Worm (Caenorhabditis elegans) whole organism, L1 larva: Measurements from ENCODE around the gene Y7A5A.5.

ENCODE experiments used
- C16A3.4 ChIP-seq: fragments of 150-350 bp; optimal IDR thresholded peaks from 2 replicates; lab custom pipeline; 2014; ENCODE audit warnings: missing biosample characterization, missing genetic modification characterization
- aha-1 ChIP-seq: fragments of 150-350 bp; optimal IDR thresholded peaks from 2 replicates; lab custom pipeline; 2014; ENCODE audit warnings: missing biosample characterization, missing genetic modification characterization
- aly-2 ChIP-seq: fragments of 150-350 bp; optimal IDR thresholded peaks from 2 replicates; lab custom pipeline; 2014; ENCODE audit warnings: missing biosample characterization, missing genetic modification characterization
- ama-1 ChIP-seq: fragments of 150-350 bp; optimal IDR thresholded peaks from 2 replicates; lab custom pipeline; 2014
- ceh-63 ChIP-seq: fragments of 200-800 bp; sonication (Bioruptor generic); optimal IDR thresholded peaks from 2 replicates; lab custom pipeline; 2018; ENCODE audit warnings: mild to moderate bottlenecking, missing genetic modification characterization, missing compliant biosample characterization
- ceh-82 ChIP-seq, 3 experiments: fragments of 150-350 bp in 1 of 3; sonication (generic microtip) in 2 of 3; optimal IDR thresholded peaks; 2 replicates each; lab custom pipeline; 2014 to 2017; ENCODE audit warnings: missing biosample characterization in 3 of 3, missing genetic modification characterization in 3 of 3
- ceh-88 ChIP-seq: fragments of 200-800 bp; sonication (Bioruptor generic); IDR thresholded peaks from 2 replicates; pipeline ENCODE4 v1.3.6; 2022; ENCODE audit warnings: missing genetic modification characterization, missing compliant biosample characterization
- dpl-1 ChIP-seq, 3 experiments: fragments of 150-350 bp in 2 of 3; sonication (generic microtip) in 1 of 3; optimal IDR thresholded peaks; 2 replicates each; lab custom pipeline; 2014 to 2017; ENCODE audit warnings: missing biosample characterization in 3 of 3, missing genetic modification characterization in 3 of 3, missing genetic modification reagents in 3 of 3
- efl-3 ChIP-seq: fragments of 200-800 bp; sonication (Bioruptor generic); optimal IDR thresholded peaks from 2 replicates; lab custom pipeline; 2018; ENCODE audit warnings: mild to moderate bottlenecking, missing genetic modification characterization, missing compliant biosample characterization
- elt-2 ChIP-seq: sonication (generic microtip); optimal IDR thresholded peaks from 2 replicates; lab custom pipeline; 2016; ENCODE audit warnings: missing genetic modification characterization, mild to moderate bottlenecking, inconsistent platforms, missing compliant biosample characterization, missing genetic modification reagents
- elt-3 ChIP-seq, 6 experiments: fragments of 150-350 bp in 1 of 6; sonication (generic microtip); optimal IDR thresholded peaks; 2 replicates each; lab custom pipeline; 2017 to 2018; ENCODE audit warnings: missing biosample characterization in 6 of 6, missing genetic modification characterization in 6 of 6, inconsistent platforms in 1 of 6
- fkh-4 ChIP-seq: sonication (generic microtip); optimal IDR thresholded peaks from 2 replicates; lab custom pipeline; 2016; ENCODE audit warnings: missing compliant biosample characterization, missing genetic modification characterization, borderline replicate concordance
- fkh-8 ChIP-seq: sonication (generic microtip); optimal IDR thresholded peaks from 2 replicates; lab custom pipeline; 2016; ENCODE audit warnings: mild to moderate bottlenecking, missing genetic modification characterization, missing compliant biosample characterization
- grh-1 ChIP-seq: fragments of 200-800 bp; sonication (Bioruptor generic); IDR thresholded peaks from 2 replicates; pipeline ENCODE4 v1.3.6; 2022; ENCODE audit warnings: missing genetic modification reagents, missing genetic modification characterization, missing compliant biosample characterization
- jun-1 ChIP-seq: fragments of 150-350 bp; optimal IDR thresholded peaks from 2 replicates; lab custom pipeline; 2014; ENCODE audit warnings: missing biosample characterization, missing genetic modification reagents, missing genetic modification characterization
- lin-13 ChIP-seq: fragments of 150-350 bp; optimal IDR thresholded peaks from 2 replicates; lab custom pipeline; 2014; ENCODE audit warnings: missing biosample characterization, missing genetic modification reagents, missing genetic modification characterization
- lin-39 ChIP-seq: fragments of 150-350 bp; optimal IDR thresholded peaks from 2 replicates; lab custom pipeline; 2014; ENCODE audit warnings: missing biosample characterization, missing genetic modification reagents, missing genetic modification characterization
- mab-9 ChIP-seq: fragments of 200-800 bp; sonication (Bioruptor generic); IDR thresholded peaks from 2 replicates; pipeline ENCODE4 v1.3.6; 2022; ENCODE audit warnings: missing genetic modification reagents, missing genetic modification characterization, missing compliant biosample characterization
- mef-2 ChIP-seq: fragments of 150-350 bp; optimal IDR thresholded peaks from 2 replicates; lab custom pipeline; 2014; ENCODE audit warnings: missing biosample characterization, missing genetic modification characterization
- mep-1 ChIP-seq: fragments of 150-350 bp; optimal IDR thresholded peaks from 2 replicates; lab custom pipeline; 2014; ENCODE audit warnings: missing biosample characterization, missing genetic modification characterization
- nhr-11 ChIP-seq: fragments of 150-350 bp; optimal IDR thresholded peaks from 2 replicates; lab custom pipeline; 2014; ENCODE audit warnings: missing biosample characterization, missing genetic modification characterization
- nhr-20 ChIP-seq: sonication (generic microtip); optimal IDR thresholded peaks from 2 replicates; lab custom pipeline; 2016; ENCODE audit warnings: mild to moderate bottlenecking, missing genetic modification characterization, missing compliant biosample characterization
- nhr-71 ChIP-seq: sonication (generic microtip); optimal IDR thresholded peaks from 2 replicates; lab custom pipeline; 2016; ENCODE audit warnings: mild to moderate bottlenecking, missing genetic modification characterization, moderate library complexity, missing compliant biosample characterization
- nhr-76 ChIP-seq: sonication (generic microtip); optimal IDR thresholded peaks from 2 replicates; lab custom pipeline; 2017; ENCODE audit warnings: missing biosample characterization, missing genetic modification characterization
- nhr-77 ChIP-seq: fragments of 150-350 bp; optimal IDR thresholded peaks from 2 replicates; lab custom pipeline; 2014; ENCODE audit warnings: missing biosample characterization, missing genetic modification characterization
- nhr-84 ChIP-seq: sonication (generic microtip); optimal IDR thresholded peaks from 2 replicates; lab custom pipeline; 2017; ENCODE audit warnings: missing biosample characterization, missing genetic modification characterization
- nhr-90 ChIP-seq: sonication (generic microtip); optimal IDR thresholded peaks from 2 replicates; lab custom pipeline; 2016; ENCODE audit warnings: mild to moderate bottlenecking, missing genetic modification characterization, missing compliant biosample characterization; ENCODE audit not compliant: poor library complexity
- skn-1 ChIP-seq: fragments of 150-350 bp; optimal IDR thresholded peaks from 2 replicates; lab custom pipeline; 2014; ENCODE audit warnings: missing biosample characterization, missing genetic modification characterization
- tbx-2 ChIP-seq: sonication (generic microtip); optimal IDR thresholded peaks from 2 replicates; lab custom pipeline; 2016; ENCODE audit warnings: missing genetic modification characterization, missing compliant biosample characterization
- tlp-1 ChIP-seq: fragments of 150-350 bp; optimal IDR thresholded peaks from 2 replicates; lab custom pipeline; 2014; ENCODE audit warnings: missing biosample characterization, missing genetic modification characterization
- unc-130 ChIP-seq: fragments of 150-350 bp; optimal IDR thresholded peaks from 2 replicates; lab custom pipeline; 2017; ENCODE audit warnings: missing biosample characterization, missing genetic modification characterization, inconsistent platforms
- unc-62 ChIP-seq: fragments of 150-350 bp; optimal IDR thresholded peaks from 2 replicates; lab custom pipeline; 2014; ENCODE audit warnings: missing biosample characterization, missing genetic modification reagents, missing genetic modification characterization
- unc-86 ChIP-seq: sonication (generic microtip); optimal IDR thresholded peaks from 2 replicates; lab custom pipeline; 2016; ENCODE audit warnings: missing genetic modification characterization, missing compliant biosample characterization
- xbp-1 ChIP-seq: sonication (generic microtip); optimal IDR thresholded peaks from 2 replicates; lab custom pipeline; 2016; ENCODE audit warnings: missing genetic modification characterization, missing compliant biosample characterization
- zag-1 ChIP-seq: fragments of 150-350 bp; optimal IDR thresholded peaks from 2 replicates; lab custom pipeline; 2014; ENCODE audit warnings: missing biosample characterization, missing genetic modification characterization

The Y7A5A.5 gene

ce11 chrX:15814548-15814947 lies 27.9 kb upstream of the Y7A5A.5 start:
- TF ChIP-seq nhr-90 (tag; lab: Kevin White, UChicago) (no peak), zag-1 (no peak), efl-3 (no peak), mef-2 (tag; lab: Kevin White, UChicago) (no peak)

ce11 chrX:15811341-15811740 lies 24.7 kb upstream of the Y7A5A.5 start:
- no peak for TF ChIP-seq aly-2 (tag; lab: Kevin White, UChicago)
- TF ChIP-seq, all 84 proteins: peak for 0

ce11 chrX:15804072-15804471 lies 17.4 kb upstream of the Y7A5A.5 start, which contains the start of gene Y7A5A.7:
Gene Y7A5A.7, minus strand, starts transcription at chrX:15804172.
- TF ChIP-seq fkh-8 (tag; lab: Kevin White, UChicago), result peak; percentile 52
- TF ChIP-seq dpl-1 (GFP tag; optimal IDR thresholded peaks at IDR 0.05; lab: Kevin White, UChicago), result no peak

DNA sequence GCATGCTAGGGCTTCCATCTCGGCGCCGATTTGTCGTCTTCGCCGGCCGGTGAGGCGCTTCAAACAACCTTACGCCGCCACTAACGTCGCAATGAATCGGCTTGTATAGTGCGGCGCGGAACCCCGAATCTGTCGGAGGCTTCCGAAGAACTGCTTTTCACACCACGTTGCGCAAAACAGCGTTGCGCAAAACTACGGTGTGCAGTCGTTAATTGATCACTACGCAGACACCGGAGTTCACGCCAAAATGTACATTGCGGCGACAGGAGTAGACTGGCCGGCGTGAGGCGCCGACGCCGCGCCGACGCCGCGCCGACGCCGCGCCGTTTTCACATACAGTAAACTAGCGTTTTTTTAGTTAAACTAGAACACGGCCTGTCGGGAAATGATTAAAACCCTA lies 15.2 kb upstream of the Y7A5A.5 start:
- no peak for TF ChIP-seq ceh-63
- TF ChIP-seq nhr-11 (tag; lab: Kevin White, UChicago), result no peak
- TF ChIP-seq C16A3.4, result no peak
- no peak for TF ChIP-seq nhr-20 (tag; lab: Kevin White, UChicago)
- TF ChIP-seq nhr-84 (tag; lab: Kevin White, UChicago), result no peak

DNA sequence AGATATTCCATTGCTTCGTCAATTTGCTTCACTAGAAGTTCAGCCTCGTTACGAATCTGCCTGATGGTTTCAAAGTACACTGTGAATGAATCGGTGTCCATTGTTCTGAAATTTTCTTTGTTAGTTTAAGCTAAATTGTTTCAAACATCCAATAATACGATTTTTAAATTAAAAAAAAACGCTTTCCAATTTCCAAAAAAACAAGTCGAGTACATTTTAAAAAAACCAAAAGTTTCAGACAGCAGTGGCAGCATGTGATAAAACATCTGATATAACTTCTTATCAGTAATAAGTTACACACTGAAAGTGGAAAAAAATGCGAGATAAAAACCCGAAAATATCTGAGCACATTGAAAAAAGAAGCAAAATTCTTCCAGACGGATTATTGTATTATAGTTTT lies 13.0 kb upstream of the Y7A5A.5 start, which contains the start of gene Y7A5A.6:
Y7A5A.6 (minus strand) TSS at position 101 of the 400 bp plus-strand sequence.
- TF ChIP-seq tlp-1 (tag; lab: Kevin White, UChicago), result no peak
- TF ChIP-seq elt-2 (tag; lab: Kevin White, UChicago), result peak; percentile 35

DNA sequence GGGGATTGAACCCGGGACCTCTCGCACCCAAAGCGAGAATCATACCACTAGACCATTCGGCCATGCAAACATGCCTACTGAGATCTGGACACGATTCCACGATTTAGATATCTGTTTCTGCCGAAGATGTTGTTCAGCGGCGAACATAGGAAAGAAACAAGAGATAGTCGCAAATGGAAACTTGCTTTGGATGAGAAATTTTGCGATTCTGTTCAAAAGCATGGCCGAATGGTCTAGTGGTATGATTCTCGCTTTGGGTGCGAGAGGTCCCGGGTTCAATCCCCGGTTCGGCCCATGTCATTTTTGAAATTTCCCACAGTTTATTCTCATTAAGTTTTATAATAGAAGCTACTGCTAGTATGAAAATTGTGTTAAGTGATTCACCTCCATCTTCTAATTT lies 10.0 kb upstream of the Y7A5A.5 start:
- TF ChIP-seq mef-2 (tag; lab: Kevin White, UChicago) (no peak), grh-1 (peak; percentile 18; the same call in 1 of the 2 replicates), mab-9 (GFP tag; lab: Robert Waterston, UW) (no peak), nhr-90 (tag; lab: Kevin White, UChicago) (peak; percentile 22)

ce11 chrX:15794977-15795376 lies 8.4 kb upstream of the Y7A5A.5 start, which contains the start of gene Y7A5A.10:
Gene Y7A5A.10, minus strand, starts transcription at chrX:15795077.
- TF ChIP-seq fkh-4 (no peak), elt-3 (tag; optimal IDR thresholded peaks at IDR 0.05; lab: Kevin White, UChicago) (no peak), nhr-76 (no peak), tbx-2 (tag; lab: Kevin White, UChicago) (no peak), mep-1 (no peak), lin-39 (tag; lab: Kevin White, UChicago) (no peak), ceh-63 (no peak), unc-62 (GFP tag; lab: Kevin White, UChicago) (no peak), unc-86 (tag; lab: Kevin White, UChicago) (no peak), ceh-88 (no peak), aha-1 (tag; lab: Kevin White, UChicago) (no peak), skn-1 (tag; lab: Kevin White, UChicago) (no peak), grh-1 (no peak)

DNA sequence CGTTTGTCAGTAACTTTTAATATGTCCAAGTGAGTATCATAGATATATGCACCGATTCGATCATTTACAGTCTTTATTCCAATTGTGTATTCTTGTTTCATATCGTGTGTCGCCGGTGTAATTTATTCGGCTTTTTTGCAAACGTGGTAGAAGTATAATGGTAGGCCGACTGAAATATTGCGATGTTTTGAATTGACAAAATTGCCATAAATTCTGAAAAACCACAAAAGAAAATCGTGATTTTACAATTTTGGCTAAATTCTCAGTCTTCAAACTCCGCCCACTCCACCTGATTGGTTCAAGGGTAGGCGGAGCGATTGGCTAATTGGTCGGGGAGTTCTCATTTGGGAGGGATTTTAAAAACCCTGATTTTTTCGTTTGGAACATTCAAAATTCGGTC lies 2.1 kb downstream of the Y7A5A.5 start, which contains the start of gene Y7A5A.3:
Y7A5A.3 (minus strand) TSS at position 101 of the 400 bp plus-strand sequence.
- TF ChIP-seq ceh-63, result no peak
- no peak for TF ChIP-seq jun-1 (tag; lab: Kevin White, UChicago)
- no peak for TF ChIP-seq elt-2 (tag; lab: Kevin White, UChicago)
- TF ChIP-seq xbp-1 (tag; lab: Kevin White, UChicago), result no peak
- no peak for TF ChIP-seq tlp-1 (tag; lab: Kevin White, UChicago)
- TF ChIP-seq ceh-88, result no peak
- no peak for TF ChIP-seq elt-3 (tag; optimal IDR thresholded peaks at IDR 0.05; lab: Kevin White, UChicago)
- TF ChIP-seq mab-9 (GFP tag; lab: Robert Waterston, UW), result no peak
- TF ChIP-seq fkh-8 (tag; lab: Kevin White, UChicago), result no peak
- TF ChIP-seq unc-130 (tag; lab: Kevin White, UChicago), result no peak
- TF ChIP-seq skn-1 (tag; lab: Kevin White, UChicago), result no peak
- TF ChIP-seq ama-1, result no peak
- TF ChIP-seq nhr-11 (tag; lab: Kevin White, UChicago), result no peak
- no peak for TF ChIP-seq lin-13 (GFP tag; lab: Kevin White, UChicago)
- no peak for TF ChIP-seq grh-1
- no peak for TF ChIP-seq nhr-71 (tag; lab: Kevin White, UChicago)
- TF ChIP-seq C16A3.4, result no peak
- TF ChIP-seq nhr-77 (tag; lab: Kevin White, UChicago), result no peak
- TF ChIP-seq unc-62 (GFP tag; lab: Kevin White, UChicago), result no peak
- no peak for TF ChIP-seq ceh-82 (tag; optimal IDR thresholded peaks at IDR 0.05; lab: Kevin White, UChicago)
